Fruit fly (Drosophila melanogaster) whole organism, embryonic: ENCODE measurements around the gene ps.

Source experiments
- B-H1 ChIP-seq: fragments of 200-800 bp; sonication (Bioruptor generic); IDR thresholded peaks from 3 replicates; pipeline ENCODE4 v1.3.6; 2022; ENCODE audit warnings: missing biosample characterization, missing genetic modification characterization
- CG10267 ChIP-seq: fragments of 200-800 bp; sonication (Bioruptor generic); optimal IDR thresholded peaks from 2 replicates; lab custom pipeline; 2018; ENCODE audit warnings: missing biosample characterization, mild to moderate bottlenecking, missing genetic modification characterization, moderate library complexity
- CG11456 ChIP-seq: fragments of 200-800 bp; sonication (Bioruptor generic); IDR thresholded peaks from 3 replicates; pipeline ENCODE4 v1.3.6; 2022; ENCODE audit warnings: missing biosample characterization, missing genetic modification characterization
- CG11504 ChIP-seq: fragments of 200-800 bp; sonication (Bioruptor generic); optimal IDR thresholded peaks from 3 replicates; lab custom pipeline; 2019; ENCODE audit warnings: missing biosample characterization, mild to moderate bottlenecking, missing genetic modification characterization, moderate library complexity
- CG11696 ChIP-seq: fragments of 200-800 bp; sonication (Bioruptor generic); IDR thresholded peaks from 2 replicates; pipeline ENCODE4 v1.3.6; 2022; ENCODE audit warnings: missing biosample characterization, missing genetic modification characterization
- CG14014 ChIP-seq: fragments of 200-800 bp; sonication (Bioruptor generic); IDR thresholded peaks from 2 replicates; pipeline ENCODE4 v1.3.6; 2022; ENCODE audit warnings: missing biosample characterization, missing genetic modification characterization
- CG15514 ChIP-seq: fragments of 200-800 bp; sonication (Bioruptor generic); optimal IDR thresholded peaks from 3 replicates; lab custom pipeline; 2017; ENCODE audit warnings: missing biosample characterization, missing genetic modification characterization, mild to moderate bottlenecking, moderate library complexity, missing genetic modification reagents
- CG15696 ChIP-seq: fragments of 200-800 bp; sonication (Bioruptor generic); optimal IDR thresholded peaks from 2 replicates; lab custom pipeline; 2019; ENCODE audit warnings: missing biosample characterization, mild to moderate bottlenecking, missing genetic modification characterization, moderate library complexity
- CG2875 ChIP-seq: fragments of 200-800 bp; sonication (Bioruptor generic); optimal IDR thresholded peaks from 2 replicates; lab custom pipeline; 2017; ENCODE audit warnings: missing biosample characterization, mild to moderate bottlenecking, missing genetic modification characterization, missing genetic modification reagents
- CG2889 ChIP-seq: fragments of 200-800 bp; sonication (Bioruptor generic); IDR thresholded peaks from 3 replicates; pipeline ENCODE4 v1.3.6; 2022; ENCODE audit warnings: missing biosample characterization, missing genetic modification characterization
- CG3065 ChIP-seq: fragments of 200-800 bp; sonication (Bioruptor generic); optimal IDR thresholded peaks from 2 replicates; lab custom pipeline; 2016; ENCODE audit warnings: missing biosample characterization, missing genetic modification characterization
- CG3163 ChIP-seq: fragments of 200-800 bp; sonication (Bioruptor generic); optimal IDR thresholded peaks from 3 replicates; lab custom pipeline; 2016; ENCODE audit warnings: missing biosample characterization, missing genetic modification characterization
- CG4328 ChIP-seq: fragments of 200-800 bp; sonication (Bioruptor generic); optimal IDR thresholded peaks from 3 replicates; lab custom pipeline; 2017; ENCODE audit warnings: missing biosample characterization, missing genetic modification reagents, missing genetic modification characterization
- CG4707 ChIP-seq: fragments of 200-800 bp; sonication (Bioruptor generic); optimal IDR thresholded peaks from 2 replicates; lab custom pipeline; 2018; ENCODE audit warnings: missing biosample characterization, mild to moderate bottlenecking, missing genetic modification characterization, moderate library complexity
- CG5180 ChIP-seq: fragments of 200-800 bp; sonication (Bioruptor generic); optimal IDR thresholded peaks from 3 replicates; lab custom pipeline; 2017; ENCODE audit warnings: missing biosample characterization, missing genetic modification characterization, mild to moderate bottlenecking, moderate library complexity, missing genetic modification reagents
- CG6254 ChIP-seq: fragments of 200-800 bp; sonication (Bioruptor generic); optimal IDR thresholded peaks from 3 replicates; lab custom pipeline; 2017; ENCODE audit warnings: mild to moderate bottlenecking, missing biosample characterization, missing genetic modification reagents, missing genetic modification characterization
- CG7928 ChIP-seq: fragments of 200-800 bp; sonication (Bioruptor generic); optimal IDR thresholded peaks from 2 replicates; lab custom pipeline; 2017; ENCODE audit warnings: missing biosample characterization, mild to moderate bottlenecking, missing genetic modification characterization
- CG8290 ChIP-seq, 3 experiments: fragments of 200-800 bp; sonication (Bioruptor generic); optimal IDR thresholded peaks; 2 replicates each; lab custom pipeline; 2016 to 2019; ENCODE audit warnings: missing biosample characterization in 3 of 3, missing genetic modification characterization in 3 of 3, mild to moderate bottlenecking in 2 of 3, moderate library complexity in 1 of 3
- CG8944 ChIP-seq: fragments of 200-800 bp; sonication (Bioruptor generic); optimal IDR thresholded peaks from 3 replicates; lab custom pipeline; 2016; ENCODE audit warnings: missing biosample characterization, missing genetic modification characterization
- CG9727 ChIP-seq: fragments of 200-800 bp; sonication (Bioruptor generic); optimal IDR thresholded peaks from 3 replicates; lab custom pipeline; 2017; ENCODE audit warnings: missing biosample characterization, mild to moderate bottlenecking, missing genetic modification characterization
- CG9797 ChIP-seq: fragments of 200-800 bp; sonication (Bioruptor generic); optimal IDR thresholded peaks from 3 replicates; lab custom pipeline; 2018; ENCODE audit warnings: missing biosample characterization, mild to moderate bottlenecking, missing genetic modification characterization
- D ChIP-seq, 2 experiments: fragments of 200-800 bp in 1 of 2; fragments of >200 bp in 1 of 2; sonication (Bioruptor generic) in 1 of 2; optimal IDR thresholded peaks; 2 replicates in 1 of 2; 3 replicates in 1 of 2; lab custom pipeline; 2017; ENCODE audit warnings: mild to moderate bottlenecking in 1 of 2, missing biosample characterization in 1 of 2, missing genetic modification characterization in 1 of 2, missing genetic modification reagents in 1 of 2
- Deaf1 ChIP-seq: fragments of 200-800 bp; optimal IDR thresholded peaks from 3 replicates; lab custom pipeline; 2019; ENCODE audit warnings: missing biosample characterization, mild to moderate bottlenecking, missing genetic modification characterization, moderate library complexity
- Elba2 ChIP-seq: fragments of 200-800 bp; sonication (Bioruptor generic); optimal IDR thresholded peaks from 3 replicates; lab custom pipeline; 2016; ENCODE audit warnings: missing biosample characterization, missing genetic modification characterization
- Fer1 ChIP-seq: fragments of 200-800 bp; sonication (Bioruptor generic); optimal IDR thresholded peaks from 2 replicates; lab custom pipeline; 2017; ENCODE audit warnings: missing biosample characterization, mild to moderate bottlenecking, missing genetic modification characterization
- Fer3 ChIP-seq: fragments of 200-800 bp; sonication (Bioruptor generic); optimal IDR thresholded peaks from 2 replicates; lab custom pipeline; 2018; ENCODE audit warnings: missing biosample characterization, mild to moderate bottlenecking, missing genetic modification characterization, moderate library complexity
- H2.0 ChIP-seq: fragments of 200-800 bp; sonication (Bioruptor generic); IDR thresholded peaks from 2 replicates; pipeline ENCODE4 v1.3.6; 2022; ENCODE audit warnings: missing biosample characterization, missing genetic modification characterization
- HHEX ChIP-seq: fragments of 200-800 bp; sonication (Bioruptor generic); optimal IDR thresholded peaks from 3 replicates; lab custom pipeline; 2017; ENCODE audit warnings: missing biosample characterization, mild to moderate bottlenecking, missing genetic modification characterization, missing genetic modification reagents
- Hmr ChIP-seq: fragments of 200-800 bp; sonication (Bioruptor generic); optimal IDR thresholded peaks from 3 replicates; lab custom pipeline; 2017; ENCODE audit warnings: mild to moderate bottlenecking, missing biosample characterization, missing genetic modification reagents, missing genetic modification characterization
- MBD-R2 ChIP-seq: fragments of 200-800 bp; sonication (Bioruptor generic); IDR thresholded peaks from 2 replicates; pipeline ENCODE4 v1.3.6; 2022; ENCODE audit warnings: missing biosample characterization, missing genetic modification characterization
- NC2β ChIP-seq: fragments of 200-800 bp; sonication (Bioruptor generic); optimal IDR thresholded peaks from 2 replicates; lab custom pipeline; 2016; ENCODE audit warnings: missing biosample characterization, missing genetic modification characterization
- Optix ChIP-seq: fragments of 200-800 bp; sonication (Bioruptor generic); IDR thresholded peaks from 3 replicates; pipeline ENCODE4 v1.3.6; 2022; ENCODE audit warnings: missing biosample characterization, missing genetic modification characterization
- Side ChIP-seq: fragments of 200-800 bp; sonication (Bioruptor generic); optimal IDR thresholded peaks from 2 replicates; lab custom pipeline; 2016; ENCODE audit warnings: missing biosample characterization, missing genetic modification characterization
- TFAM ChIP-seq: fragments of 200-800 bp; sonication (Bioruptor generic); optimal IDR thresholded peaks from 2 replicates; lab custom pipeline; 2017; ENCODE audit warnings: missing biosample characterization, missing genetic modification characterization, inconsistent platforms
- amos ChIP-seq: fragments of 200-800 bp; sonication (Bioruptor generic); IDR thresholded peaks from 2 replicates; pipeline ENCODE4 v1.3.6; 2022; ENCODE audit warnings: missing biosample characterization, missing genetic modification characterization; ENCODE audit not compliant: partially characterized antibody
- br ChIP-seq: fragments of >200 bp; optimal IDR thresholded peaks from 2 replicates; lab custom pipeline; 2017
- cad ChIP-seq: fragments of >200 bp; optimal IDR thresholded peaks from 2 replicates; lab custom pipeline; 2017; ENCODE audit warnings: missing biosample characterization, missing genetic modification characterization
- da ChIP-seq: fragments of 200-800 bp; sonication (Bioruptor generic); optimal IDR thresholded peaks from 2 replicates; lab custom pipeline; 2016; ENCODE audit warnings: missing biosample characterization, missing genetic modification characterization
- dm ChIP-seq: fragments of 200-800 bp; sonication (Bioruptor generic); optimal IDR thresholded peaks from 3 replicates; lab custom pipeline; 2016; ENCODE audit warnings: missing biosample characterization, missing genetic modification characterization
- gro ChIP-seq: fragments of 200-800 bp; sonication (Bioruptor generic); optimal IDR thresholded peaks from 2 replicates; lab custom pipeline; 2016; ENCODE audit warnings: missing biosample characterization, missing genetic modification characterization
- nom ChIP-seq: fragments of 200-800 bp; sonication (Bioruptor generic); optimal IDR thresholded peaks from 2 replicates; lab custom pipeline; 2017; ENCODE audit warnings: missing biosample characterization, missing genetic modification characterization, mild to moderate bottlenecking, moderate library complexity, missing genetic modification reagents
- sens-2 ChIP-seq: fragments of 200-800 bp; sonication (Bioruptor generic); IDR thresholded peaks from 2 replicates; pipeline ENCODE4 v1.3.6; 2022; ENCODE audit warnings: missing biosample characterization, missing genetic modification characterization
- sisA ChIP-seq: fragments of 200-800 bp; sonication (Bioruptor generic); IDR thresholded peaks from 2 replicates; pipeline ENCODE4 v1.3.6; 2022; ENCODE audit warnings: missing biosample characterization, missing genetic modification characterization
- sna ChIP-seq: fragments of 200-800 bp; sonication (Bioruptor generic); IDR thresholded peaks from 2 replicates; pipeline ENCODE4 v1.3.6; 2022; ENCODE audit warnings: missing biosample characterization, missing genetic modification characterization; ENCODE audit not compliant: partially characterized antibody
- sug ChIP-seq: fragments of 200-800 bp; optimal IDR thresholded peaks from 2 replicates; lab custom pipeline; 2019; ENCODE audit warnings: missing biosample characterization, mild to moderate bottlenecking, missing genetic modification characterization, moderate library complexity
- tna ChIP-seq: fragments of 200-800 bp; sonication (Bioruptor generic); IDR thresholded peaks from 2 replicates; pipeline ENCODE4 v1.3.6; 2022; ENCODE audit warnings: missing biosample characterization, missing genetic modification characterization; ENCODE audit not compliant: partially characterized antibody
- tup ChIP-seq: fragments of 200-800 bp; sonication (Bioruptor generic); optimal IDR thresholded peaks from 2 replicates; lab custom pipeline; 2016; ENCODE audit warnings: missing biosample characterization, mild to moderate bottlenecking, missing genetic modification characterization, moderate library complexity
- tx ChIP-seq: fragments of 200-800 bp; sonication (Bioruptor generic); optimal IDR thresholded peaks from 2 replicates; lab custom pipeline; 2016; ENCODE audit warnings: missing biosample characterization, missing genetic modification characterization
- unc-4 ChIP-seq: fragments of 200-800 bp; sonication (Bioruptor generic); IDR thresholded peaks from 2 replicates; pipeline ENCODE4 v1.3.6; 2022; ENCODE audit warnings: missing biosample characterization, missing genetic modification characterization; ENCODE audit not compliant: partially characterized antibody
- z ChIP-seq: fragments of 200-800 bp; sonication (Bioruptor generic); IDR thresholded peaks from 3 replicates; pipeline ENCODE4 v1.3.6; 2022; ENCODE audit warnings: missing biosample characterization, missing genetic modification characterization

ps gene

DNA sequence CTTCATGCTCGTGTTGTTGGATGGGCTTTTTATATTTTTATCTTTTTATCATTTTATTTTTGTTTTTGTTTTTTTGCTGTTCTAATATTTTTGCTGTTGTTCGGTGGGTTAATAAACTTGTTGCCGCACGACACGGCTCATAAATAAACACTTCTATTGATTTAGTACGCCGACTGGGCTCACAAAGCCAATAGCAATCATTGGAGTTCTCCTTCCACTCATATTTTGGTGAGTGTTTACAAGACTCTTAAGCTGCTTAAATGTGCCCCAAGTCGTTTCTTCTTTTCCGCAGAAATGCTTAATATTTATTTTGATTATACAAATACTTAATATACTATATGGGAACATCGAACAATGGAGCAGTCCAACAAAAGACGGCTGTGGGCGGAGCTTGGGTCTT lies 27.5 kb upstream of the ps start (continued):
- TF ChIP-seq Side (GFP tag; lab: Kevin White, UChicago) (no peak), CG4328 (GFP tag; lab: Kevin White, UChicago) (no peak), Fer1 (GFP tag; lab: Kevin White, UChicago) (no peak), CG6254 (GFP tag; lab: Kevin White, UChicago) (peak; percentile 7), CG14014 (GFP tag; lab: Robert Waterston, UW) (no peak), CG2889 (GFP tag; lab: Robert Waterston, UW) (no peak), CG9797 (no peak), gro (no peak), NC2β (GFP tag; lab: Kevin White, UChicago) (no peak), sug (tag; lab: Kevin White, UChicago) (no peak), Hmr (GFP tag; lab: Kevin White, UChicago) (peak; percentile 64), H2.0 (GFP tag; lab: Robert Waterston, UW) (no peak), sna (GFP tag; lab: Robert Waterston, UW) (no peak), CG10267 (tag; lab: Kevin White, UChicago) (no peak), tup (GFP tag; lab: Kevin White, UChicago) (no peak), CG3163 (GFP tag; lab: Kevin White, UChicago) (no peak), CG7928 (GFP tag; lab: Kevin White, UChicago) (no peak), CG8290 (GFP tag; optimal IDR thresholded peaks at IDR 0.05; lab: Kevin White, UChicago) (no peak), CG8290 (tag; optimal IDR thresholded peaks at IDR 0.05; lab: Kevin White, UChicago) (peak in 1 of 2 experiments; percentile 14), B-H1 (GFP tag; lab: Robert Waterston, UW) (no peak), tx (GFP tag; lab: Kevin White, UChicago) (no peak), tna (no peak), Deaf1 (tag; lab: Kevin White, UChicago) (no peak), D (optimal IDR thresholded peaks at IDR 0.05; lab: Kevin White, UChicago) (no peak), D (GFP tag; optimal IDR thresholded peaks at IDR 0.05; lab: Kevin White, UChicago) (no peak), da (GFP tag; lab: Kevin White, UChicago) (no peak), amos (GFP tag; lab: Robert Waterston, UW) (no peak), br (no peak), Optix (GFP tag; lab: Robert Waterston, UW) (no peak), sisA (GFP tag; lab: Robert Waterston, UW) (no peak), CG11504 (peak; percentile 6), CG15514 (GFP tag; lab: Kevin White, UChicago) (peak; percentile 51), CG3065 (no peak), TFAM (no peak), CG4707 (peak; percentile 17), HHEX (GFP tag; lab: Kevin White, UChicago) (peak; percentile 43), CG5180 (no peak), nom (GFP tag; lab: Kevin White, UChicago) (no peak), unc-4 (GFP tag; lab: Robert Waterston, UW) (no peak), CG15696 (tag; lab: Kevin White, UChicago) (peak; percentile 41), MBD-R2 (no peak), cad (GFP tag; lab: Kevin White, UChicago) (no peak), CG9727 (no peak), sens-2 (GFP tag; lab: Robert Waterston, UW) (no peak), z (no peak), CG11696 (GFP tag; lab: Robert Waterston, UW) (no peak), CG8944 (GFP tag; lab: Kevin White, UChicago) (no peak), CG11456 (GFP tag; lab: Robert Waterston, UW) (no peak), Fer3 (tag; lab: Kevin White, UChicago) (peak; percentile 20), dm (no peak), CG2875 (GFP tag; lab: Kevin White, UChicago) (peak; percentile 25), Elba2 (GFP tag; lab: Kevin White, UChicago) (no peak)
